Worm (Caenorhabditis elegans) whole organism, late embryonic: ENCODE data around the gene T14B4.3.

ENCODE experiments used
- T23F11.4 ChIP-seq: fragments of 200-800 bp; sonication (Bioruptor generic); optimal IDR thresholded peaks from 2 replicates; lab custom pipeline; 2018; ENCODE audit warnings: mild to moderate bottlenecking, missing genetic modification characterization, missing compliant biosample characterization
- ceh-30 ChIP-seq: fragments of 150-350 bp; optimal IDR thresholded peaks from 2 replicates; lab custom pipeline; 2014; ENCODE audit warnings: missing biosample characterization, missing genetic modification characterization
- che-1 ChIP-seq: sonication (generic microtip); optimal IDR thresholded peaks from 2 replicates; lab custom pipeline; 2016; ENCODE audit warnings: mild to moderate bottlenecking, missing genetic modification characterization, missing compliant biosample characterization
- dve-1 ChIP-seq: sonication (generic microtip); optimal IDR thresholded peaks from 2 replicates; lab custom pipeline; 2017; ENCODE audit warnings: antibody characterized with exemption, mild to moderate bottlenecking, missing genetic modification characterization, missing compliant biosample characterization
- eyg-1 ChIP-seq: sonication (generic microtip); optimal IDR thresholded peaks from 2 replicates; lab custom pipeline; 2016; ENCODE audit warnings: missing genotype, missing genetic modification characterization, missing compliant biosample characterization
- fkh-10 ChIP-seq: fragments of 150-350 bp; optimal IDR thresholded peaks from 2 replicates; lab custom pipeline; 2014; ENCODE audit warnings: missing biosample characterization, missing genetic modification reagents, missing genetic modification characterization
- gmeb-2 ChIP-seq: sonication (generic microtip); optimal IDR thresholded peaks from 2 replicates; lab custom pipeline; 2016; ENCODE audit warnings: missing genetic modification characterization, inconsistent platforms, missing compliant biosample characterization
- mec-3 ChIP-seq: sonication (generic microtip); optimal IDR thresholded peaks from 2 replicates; lab custom pipeline; 2016; ENCODE audit warnings: borderline replicate concordance, missing genetic modification characterization, missing compliant biosample characterization
- nfya-1 ChIP-seq: sonication (generic microtip); optimal IDR thresholded peaks from 2 replicates; lab custom pipeline; 2017; ENCODE audit warnings: missing genetic modification characterization, mild to moderate bottlenecking, missing compliant biosample characterization, antibody characterized with exemption, moderate library complexity
- sdc-2 ChIP-seq: sonication (generic microtip); optimal IDR thresholded peaks from 2 replicates; lab custom pipeline; 2016; ENCODE audit warnings: missing genotype, missing genetic modification characterization, missing compliant biosample characterization
- sox-4 ChIP-seq: sonication (generic microtip); optimal IDR thresholded peaks from 2 replicates; lab custom pipeline; 2017; ENCODE audit warnings: mild to moderate bottlenecking, missing genetic modification characterization, inconsistent platforms, missing compliant biosample characterization
- unc-42 ChIP-seq: sonication (generic microtip); optimal IDR thresholded peaks from 2 replicates; lab custom pipeline; 2016; ENCODE audit warnings: missing genotype, missing genetic modification characterization, missing compliant biosample characterization

- no peak for TF ChIP-seq fkh-10 (GFP tag; lab: Kevin White, UChicago)
- TF ChIP-seq sdc-2 (tag; lab: Kevin White, UChicago), result no peak
- peak; percentile 32 for TF ChIP-seq unc-42
- TF ChIP-seq gmeb-2 (tag; lab: Kevin White, UChicago), result no peak
- no peak for TF ChIP-seq T23F11.4
- TF ChIP-seq ceh-30, result no peak
- TF ChIP-seq nfya-1, result peak; percentile 4
- no peak for TF ChIP-seq sox-4 (tag; lab: Kevin White, UChicago)
- no peak for TF ChIP-seq dve-1
- TF ChIP-seq eyg-1 (tag; lab: Kevin White, UChicago), result no peak
- TF ChIP-seq mec-3 (tag; lab: Kevin White, UChicago), result no peak
- no peak for TF ChIP-seq che-1
These were observed 41.8 kb downstream of the T14B4.3 start, which contains the start of gene ssup-72 for ce11 chrII:6776418-6777034.
